Worm (Caenorhabditis elegans): Measurements from ENCODE around the gene sdz-4.

DNA sequence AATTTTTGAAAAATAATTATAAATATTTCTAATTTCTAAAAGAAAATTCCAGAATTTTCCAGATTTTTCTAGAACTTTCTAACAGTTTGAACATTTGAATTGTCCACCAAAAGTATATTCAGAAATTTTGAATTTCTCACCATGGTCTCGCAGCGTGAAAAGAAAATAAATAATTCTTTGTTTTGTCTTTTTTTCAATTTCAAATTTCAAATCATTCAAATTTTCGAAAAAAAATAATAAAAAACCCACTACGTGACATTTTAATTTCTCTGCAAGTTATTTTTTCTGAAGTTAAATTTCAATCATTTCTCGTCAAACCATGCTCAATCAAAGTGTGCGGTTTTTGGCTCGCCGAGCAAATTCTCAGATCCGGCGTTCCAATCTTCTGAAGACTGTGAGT is 26.0 kb upstream of the sdz-4 start, which contains the start of gene acs-15:
- TF ChIP-seq nhr-28 (tag; optimal IDR thresholded peaks at IDR 0.05): no peak
- no peak for TF ChIP-seq egl-5 (tag; optimal IDR thresholded peaks at IDR 0.05)

Data from whole organism, L3 larva.